Fruit fly (Drosophila melanogaster): ENCODE measurements around the gene JMJD5.

JMJD5 gene

dm6 chr3L:810038-810644 is 31.0 kb downstream of the JMJD5 start:
- TF ChIP-seq cic (GFP tag; optimal IDR thresholded peaks at IDR 0.05) (no peak), cnc (optimal IDR thresholded peaks at IDR 0.05) (no peak), CG5204 (GFP tag; optimal IDR thresholded peaks at IDR 0.05) (no peak), CG33017 (tag; optimal IDR thresholded peaks at IDR 0.05) (no peak), pad (GFP tag; optimal IDR thresholded peaks at IDR 0.05) (no peak), ovo (GFP tag; optimal IDR thresholded peaks at IDR 0.05) (no peak), CG1620 (GFP tag; optimal IDR thresholded peaks at IDR 0.05) (no peak), CG7045 (GFP tag; optimal IDR thresholded peaks at IDR 0.05) (no peak), Crg-1 (GFP tag; optimal IDR thresholded peaks at IDR 0.05) (no peak), kay (GFP tag; ENCODE audit: borderline replicate concordance) (no peak), CG14711 (tag; optimal IDR thresholded peaks at IDR 0.05) (no peak), Mnt (GFP tag; optimal IDR thresholded peaks at IDR 0.05) (no peak), bab1 (GFP tag; optimal IDR thresholded peaks at IDR 0.05) (no peak), CG12768 (GFP tag; optimal IDR thresholded peaks at IDR 0.05) (no peak), CG11617 (GFP tag; optimal IDR thresholded peaks at IDR 0.05) (no peak), Hr96 (GFP tag; optimal IDR thresholded peaks at IDR 0.05) (no peak), CG7101 (tag; optimal IDR thresholded peaks at IDR 0.05) (no peak), Clk (GFP tag; optimal IDR thresholded peaks at IDR 0.05) (no peak), tj (GFP tag; optimal IDR thresholded peaks at IDR 0.05) (no peak)

- TF ChIP-seq cnc (optimal IDR thresholded peaks at IDR 0.05) (no peak), CG5204 (GFP tag; optimal IDR thresholded peaks at IDR 0.05) (no peak), CG11617 (GFP tag; optimal IDR thresholded peaks at IDR 0.05) (no peak), CG7101 (tag; optimal IDR thresholded peaks at IDR 0.05) (no peak), Hr96 (GFP tag; optimal IDR thresholded peaks at IDR 0.05) (no peak), pad (GFP tag; optimal IDR thresholded peaks at IDR 0.05) (no peak), tj (GFP tag; optimal IDR thresholded peaks at IDR 0.05) (no peak), cic (GFP tag; optimal IDR thresholded peaks at IDR 0.05) (no peak), CG14711 (tag; optimal IDR thresholded peaks at IDR 0.05) (no peak), ovo (GFP tag; optimal IDR thresholded peaks at IDR 0.05) (no peak), toe (GFP tag; optimal IDR thresholded peaks at IDR 0.05) (no peak), CG7045 (GFP tag; optimal IDR thresholded peaks at IDR 0.05) (no peak), kay (GFP tag; ENCODE audit: borderline replicate concordance) (no peak), Crg-1 (GFP tag; optimal IDR thresholded peaks at IDR 0.05) (no peak), Mnt (GFP tag; optimal IDR thresholded peaks at IDR 0.05) (no peak), Clk (GFP tag; optimal IDR thresholded peaks at IDR 0.05) (no peak)
These were observed 31.7 kb downstream of the JMJD5 start for dm6 chr3L:809538-809805.

- TF ChIP-seq Clk (GFP tag; optimal IDR thresholded peaks at IDR 0.05) (no peak), kay (GFP tag; ENCODE audit: borderline replicate concordance) (no peak), CG5204 (GFP tag; optimal IDR thresholded peaks at IDR 0.05) (no peak), CG11617 (GFP tag; optimal IDR thresholded peaks at IDR 0.05) (no peak), pad (GFP tag; optimal IDR thresholded peaks at IDR 0.05) (peak; percentile 82)
These were observed 32.2 kb downstream of the JMJD5 start for dm6 chr3L:808725-809537.

- TF ChIP-seq CG1620 (GFP tag; optimal IDR thresholded peaks at IDR 0.05) = no peak
- TF ChIP-seq Clk (GFP tag; optimal IDR thresholded peaks at IDR 0.05) = no peak
- TF ChIP-seq toe (GFP tag; optimal IDR thresholded peaks at IDR 0.05) = no peak
- no peak for TF ChIP-seq CG12768 (GFP tag; optimal IDR thresholded peaks at IDR 0.05)
- TF ChIP-seq Crg-1 (GFP tag; optimal IDR thresholded peaks at IDR 0.05) = no peak
These were observed 33.7 kb downstream of the JMJD5 start for dm6 chr3L:807456-807855.

dm6 chr3L:805642-806218 is 35.4 kb downstream of the JMJD5 start:
- TF ChIP-seq CG11617 (GFP tag; optimal IDR thresholded peaks at IDR 0.05) (no peak), CG12768 (GFP tag; optimal IDR thresholded peaks at IDR 0.05) (no peak), CG14711 (tag; optimal IDR thresholded peaks at IDR 0.05) (no peak), ovo (GFP tag; optimal IDR thresholded peaks at IDR 0.05) (no peak)

dm6 chr3L:804557-805260 is 36.5 kb downstream of the JMJD5 start:
- TF ChIP-seq pad (GFP tag; optimal IDR thresholded peaks at IDR 0.05) (peak; percentile 82), CG5204 (GFP tag; optimal IDR thresholded peaks at IDR 0.05) (peak; percentile 23), CG14711 (tag; optimal IDR thresholded peaks at IDR 0.05) (no peak)

dm6 chr3L:803951-804350 is 37.2 kb downstream of the JMJD5 start, which contains the start of gene CG13898:
Gene CG13898, minus strand, starts transcription at chr3L:804051.
- TF ChIP-seq cic (GFP tag; optimal IDR thresholded peaks at IDR 0.05) = no peak
- no peak for TF ChIP-seq CG11617 (GFP tag; optimal IDR thresholded peaks at IDR 0.05)
- TF ChIP-seq CG33017 (tag; optimal IDR thresholded peaks at IDR 0.05) = no peak
- TF ChIP-seq CG7045 (GFP tag; optimal IDR thresholded peaks at IDR 0.05) = no peak
- no peak for TF ChIP-seq kay (GFP tag; ENCODE audit: borderline replicate concordance)
- TF ChIP-seq bab1 (GFP tag; optimal IDR thresholded peaks at IDR 0.05) = no peak
- TF ChIP-seq CG1620 (GFP tag; optimal IDR thresholded peaks at IDR 0.05) = no peak
- no peak for TF ChIP-seq Hr96 (GFP tag; optimal IDR thresholded peaks at IDR 0.05)

Measured in whole organism, adult.